Fruit fly (Drosophila melanogaster): ENCODE measurements around the gene IP3K2.

Gene IP3K2

dm6 chrX:13334434-13335146 is 31.2 kb downstream of the IP3K2 start (continued):
- TF ChIP-seq gce (GFP tag; IDR thresholded peaks at IDR 0.05) (no peak), tx (GFP tag; optimal IDR thresholded peaks at IDR 0.05) (no peak), D19B (GFP tag; optimal IDR thresholded peaks at IDR 0.05) (no peak), Dip3 (GFP tag; optimal IDR thresholded peaks at IDR 0.05) (peak; percentile 51), psq (GFP tag; optimal IDR thresholded peaks at IDR 0.05) (no peak), CG10431 (GFP tag; optimal IDR thresholded peaks at IDR 0.05) (no peak), CG33557 (GFP tag; optimal IDR thresholded peaks at IDR 0.05) (no peak), Dp (GFP tag; optimal IDR thresholded peaks at IDR 0.05) (peak; percentile 91), nerfin-1 (tag; optimal IDR thresholded peaks at IDR 0.05) (no peak), fd102C (GFP tag; optimal IDR thresholded peaks at IDR 0.05) (no peak), CG12769 (tag; optimal IDR thresholded peaks at IDR 0.05) (peak; percentile 59), jing (GFP tag; optimal IDR thresholded peaks at IDR 0.05) (no peak), CG8478 (optimal IDR thresholded peaks at IDR 0.05) (no peak), MESR4 (GFP tag; optimal IDR thresholded peaks at IDR 0.05) (no peak), trh (GFP tag; optimal IDR thresholded peaks at IDR 0.05) (no peak), toy (GFP tag; IDR thresholded peaks at IDR 0.05) (no peak), CG3163 (GFP tag; optimal IDR thresholded peaks at IDR 0.05) (peak; percentile 31), Hr78 (GFP tag; optimal IDR thresholded peaks at IDR 0.05) (peak in 1 of 2 experiments; percentile 91), mirr (GFP tag; optimal IDR thresholded peaks at IDR 0.05) (peak; percentile 83), Sox100B (GFP tag; optimal IDR thresholded peaks at IDR 0.05) (no peak), D19A (tag; optimal IDR thresholded peaks at IDR 0.05) (no peak), emc (GFP tag; optimal IDR thresholded peaks at IDR 0.05) (no peak), Opbp (GFP tag; IDR thresholded peaks at IDR 0.05; ENCODE audit: partially characterized antibody) (peak; percentile 25; the same call in 1 of the 3 replicates), D (optimal IDR thresholded peaks at IDR 0.05) (no peak), D (GFP tag; optimal IDR thresholded peaks at IDR 0.05) (no peak), wor (GFP tag; IDR thresholded peaks at IDR 0.05) (no peak), E2f1 (GFP tag; IDR thresholded peaks at IDR 0.05) (no peak), bcd (GFP tag; optimal IDR thresholded peaks at IDR 0.05) (peak; percentile 20), CG10959 (GFP tag; IDR thresholded peaks at IDR 0.05) (no peak), gro (GFP tag; optimal IDR thresholded peaks at IDR 0.05) (peak; percentile 58), Gug (GFP tag; IDR thresholded peaks at IDR 0.05) (no peak), bbx (GFP tag; IDR thresholded peaks at IDR 0.05; ENCODE audit: partially characterized antibody) (no peak), CG11504 (tag; optimal IDR thresholded peaks at IDR 0.05) (no peak), Doc3 (GFP tag; IDR thresholded peaks at IDR 0.05; ENCODE audit: partially characterized antibody) (no peak), onecut (GFP tag; IDR thresholded peaks at IDR 0.05) (no peak), CG30020 (tag; optimal IDR thresholded peaks at IDR 0.05) (no peak), CG17612 (GFP tag; IDR thresholded peaks at IDR 0.05) (no peak), crol (GFP tag; IDR thresholded peaks at IDR 0.05) (no peak), disco-r (GFP tag; optimal IDR thresholded peaks at IDR 0.05) (no peak), Hr39 (optimal IDR thresholded peaks at IDR 0.05) (no peak), dmrt99B (tag; optimal IDR thresholded peaks at IDR 0.05) (no peak), twi (tag; optimal IDR thresholded peaks at IDR 0.05) (no peak), pan (optimal IDR thresholded peaks at IDR 0.05) (no peak), pan (GFP tag; optimal IDR thresholded peaks at IDR 0.05 in 1 of 2, IDR thresholded peaks at IDR 0.05 in 1 of 2) (peak in 1 of 2 experiments; percentile 23), Mad (GFP tag; optimal IDR thresholded peaks at IDR 0.05) (peak; percentile 41), CG5180 (GFP tag; optimal IDR thresholded peaks at IDR 0.05) (no peak), Oli (tag; optimal IDR thresholded peaks at IDR 0.05) (no peak), CG1233 (GFP tag; optimal IDR thresholded peaks at IDR 0.05) (no peak), Myb (GFP tag; optimal IDR thresholded peaks at IDR 0.05) (peak; percentile 96), Sry-δ (GFP tag; optimal IDR thresholded peaks at IDR 0.05) (peak; percentile 33), Vsx1 (GFP tag; optimal IDR thresholded peaks at IDR 0.05) (no peak)

All from whole organism, embryonic.